Fruit fly (Drosophila melanogaster) S2 (cell line): ENCODE data around the gene Ace.

Experiments used
- CG8478 ChIP-seq: fragments of >200 bp; optimal IDR thresholded peaks from 2 replicates; lab custom pipeline; 2018
- CTCF ChIP-seq, 2 experiments: fragments of >200 bp; optimal IDR thresholded peaks; 2 replicates each; lab custom pipeline; 2018

- TF ChIP-seq CG8478 (lab: Kevin White, UChicago), result no peak
- no peak for TF ChIP-seq CTCF (optimal IDR thresholded peaks at IDR 0.05; lab: Kevin White, UChicago)
These were observed 14.1 kb upstream of the Ace start for dm6 chr3R:13273462-13273861.
